Fruit fly (Drosophila melanogaster) whole organism, adult: ENCODE data around the gene CG18088.

Experiments
- CG11617 ChIP-seq: fragments of 200-800 bp; sonication (Bioruptor generic); optimal IDR thresholded peaks from 2 replicates; lab custom pipeline; 2017; ENCODE audit warnings: mild to moderate bottlenecking, missing biosample characterization, missing genetic modification reagents, missing genetic modification characterization
- CG12768 ChIP-seq: fragments of 200-800 bp; sonication (Bioruptor generic); optimal IDR thresholded peaks from 2 replicates; lab custom pipeline; 2017; ENCODE audit warnings: missing biosample characterization, missing genetic modification characterization, mild to moderate bottlenecking, moderate library complexity, missing genetic modification reagents
- CG7045 ChIP-seq: fragments of 200-800 bp; sonication (Bioruptor generic); optimal IDR thresholded peaks from 2 replicates; lab custom pipeline; 2017; ENCODE audit warnings: missing biosample characterization, mild to moderate bottlenecking, missing genetic modification characterization
- Clk ChIP-seq: fragments of 200-800 bp; sonication (Bioruptor generic); optimal IDR thresholded peaks from 2 replicates; lab custom pipeline; 2017; ENCODE audit warnings: missing biosample characterization, missing genetic modification characterization
- Crg-1 ChIP-seq: fragments of 200-800 bp; sonication (Bioruptor generic); optimal IDR thresholded peaks from 2 replicates; lab custom pipeline; 2016; ENCODE audit warnings: missing biosample characterization, missing genetic modification characterization
- bab1 ChIP-seq: fragments of 200-800 bp; sonication (Bioruptor generic); optimal IDR thresholded peaks from 3 replicates; lab custom pipeline; 2019; ENCODE audit warnings: missing biosample characterization, mild to moderate bottlenecking, missing genetic modification characterization, moderate library complexity
- cic ChIP-seq: fragments of 200-800 bp; sonication (Bioruptor generic); optimal IDR thresholded peaks from 2 replicates; lab custom pipeline; 2017; ENCODE audit warnings: missing biosample characterization, mild to moderate bottlenecking, missing genetic modification characterization, moderate library complexity
- kay ChIP-seq: fragments of 200-800 bp; sonication (Bioruptor generic); peaks from one replicate; lab custom pipeline; 2016; ENCODE audit warnings: missing biosample characterization, missing genetic modification characterization, borderline replicate concordance
- ovo ChIP-seq: fragments of 200-800 bp; sonication (Bioruptor generic); optimal IDR thresholded peaks from 2 replicates; lab custom pipeline; 2016; ENCODE audit warnings: missing biosample characterization, missing genetic modification characterization
- pad ChIP-seq: fragments of 200-800 bp; sonication (Bioruptor generic); optimal IDR thresholded peaks from 3 replicates; lab custom pipeline; 2017; ENCODE audit warnings: missing biosample characterization, missing genetic modification characterization, mild to moderate bottlenecking, moderate library complexity, missing genetic modification reagents

- TF ChIP-seq bab1 (GFP tag; lab: Kevin White, UChicago) (no peak), CG11617 (GFP tag; lab: Kevin White, UChicago) (no peak), CG12768 (GFP tag; lab: Kevin White, UChicago) (no peak), kay (GFP tag; lab: Kevin White, UChicago) (no peak), Clk (no peak), cic (GFP tag; lab: Kevin White, UChicago) (no peak), pad (GFP tag; lab: Kevin White, UChicago) (no peak), Crg-1 (no peak), CG7045 (GFP tag; lab: Kevin White, UChicago) (no peak), ovo (no peak)
These were observed 20.5 kb upstream of the CG18088 start, which contains the start of gene CG46397 for dm6 chr2L:8946718-8947316.
